Worm (Caenorhabditis elegans) whole organism, young adult: ENCODE results near the gene C31H2.4.

Experiments
- B0035.1 ChIP-seq: sonication (generic microtip); optimal IDR thresholded peaks from 2 replicates; lab custom pipeline; 2016; ENCODE audit warnings: missing genetic modification characterization, mild to moderate bottlenecking, missing compliant biosample characterization, missing genotype, missing genetic modification reagents
- B0336.3 ChIP-seq: fragments of 200-800 bp; sonication (Bioruptor generic); IDR thresholded peaks from 2 replicates; pipeline ENCODE4 v1.3.6; 2022; ENCODE audit warnings: missing genetic modification characterization, missing compliant biosample characterization
- C06A6.2 ChIP-seq: fragments of 200-800 bp; sonication (Bioruptor generic); conservative IDR thresholded peaks from 2 replicates; pipeline ENCODE4 v1.3.6; 2022; ENCODE audit warnings: missing genetic modification characterization, missing compliant biosample characterization
- F37B4.10 ChIP-seq: fragments of 200-800 bp; sonication (Bioruptor generic); IDR thresholded peaks from 2 replicates; pipeline ENCODE4 v1.3.6; 2022; ENCODE audit warnings: missing genetic modification characterization, missing compliant biosample characterization
- Y53G8AR.9 ChIP-seq: fragments of 200-800 bp; sonication (Bioruptor generic); conservative IDR thresholded peaks from 2 replicates; pipeline ENCODE4 v1.3.6; 2022; ENCODE audit warnings: missing genetic modification reagents, missing genetic modification characterization, missing compliant biosample characterization
- Y79H2A.3 ChIP-seq: fragments of 200-800 bp; sonication (Bioruptor generic); conservative IDR thresholded peaks from 2 replicates; pipeline ENCODE4 v1.3.6; 2022; ENCODE audit warnings: missing genetic modification reagents, missing genetic modification characterization, missing compliant biosample characterization
- aptf-2 ChIP-seq: fragments of 200-800 bp; sonication (Bioruptor generic); conservative IDR thresholded peaks from 2 replicates; pipeline ENCODE4 v1.3.6; 2022; ENCODE audit warnings: missing genetic modification reagents, missing genetic modification characterization, missing compliant biosample characterization
- attf-6 ChIP-seq: fragments of 200-800 bp; sonication (Bioruptor generic); IDR thresholded peaks from 2 replicates; pipeline ENCODE4 v1.3.6; 2022; ENCODE audit warnings: missing genetic modification reagents, missing genetic modification characterization, missing compliant biosample characterization
- fkh-3 ChIP-seq: sonication (generic microtip); optimal IDR thresholded peaks from 2 replicates; lab custom pipeline; 2016; ENCODE audit warnings: mild to moderate bottlenecking, missing genetic modification characterization, missing compliant biosample characterization
- lag-1 ChIP-seq: fragments of 200-800 bp; sonication (Bioruptor generic); IDR thresholded peaks from 2 replicates; pipeline ENCODE4 v1.3.6; 2022; ENCODE audit warnings: missing genetic modification reagents, missing genetic modification characterization, missing compliant biosample characterization
- madf-8 ChIP-seq: fragments of 200-800 bp; sonication (Bioruptor generic); conservative IDR thresholded peaks from 2 replicates; pipeline ENCODE4 v1.3.6; 2022; ENCODE audit warnings: missing genetic modification reagents, missing genetic modification characterization, missing compliant biosample characterization
- snpc-4 ChIP-seq, 5 experiments: fragments of 150-350 bp in 1 of 5; sonication (generic microtip) in 4 of 5; optimal IDR thresholded peaks; 2 replicates each; lab custom pipeline; 2014 to 2018; ENCODE audit warnings: missing genetic modification characterization in 5 of 5, missing biosample characterization in 3 of 5, antibody characterized with exemption in 2 of 5, mild to moderate bottlenecking in 2 of 5, missing compliant biosample characterization in 2 of 5, missing genotype in 2 of 5, moderate library complexity in 2 of 5, missing genetic modification reagents in 1 of 5

ce11 chrX:5159645-5160044, at the start of gene C31H2.4:
- TF ChIP-seq fkh-3 (no peak), madf-8 (no peak), lag-1 (GFP tag; lab: Robert Waterston, UW) (no peak), Y79H2A.3 (GFP tag; lab: Robert Waterston, UW) (no peak), B0035.1 (no peak), C06A6.2 (GFP tag; lab: Robert Waterston, UW) (no peak), F37B4.10 (no peak), aptf-2 (no peak), snpc-4 (GFP tag; optimal IDR thresholded peaks at IDR 0.05; lab: Kevin White, UChicago) (no peak), snpc-4 (tag; optimal IDR thresholded peaks at IDR 0.05; lab: Kevin White, UChicago) (no peak), B0336.3 (GFP tag; lab: Robert Waterston, UW) (no peak), Y53G8AR.9 (no peak), attf-6 (no peak)
